Fruit fly (Drosophila melanogaster) whole organism, embryonic: ENCODE data around the gene Best3.

Experiments used
- BtbVII ChIP-seq: fragments of 200-800 bp; sonication (Bioruptor generic); optimal IDR thresholded peaks from 3 replicates; lab custom pipeline; 2017; ENCODE audit warnings: missing biosample characterization, mild to moderate bottlenecking, missing genetic modification characterization
- CG10654 ChIP-seq: fragments of 200-800 bp; sonication (Bioruptor generic); optimal IDR thresholded peaks from 2 replicates; lab custom pipeline; 2016; ENCODE audit warnings: missing biosample characterization, missing genetic modification characterization
- CG10959 ChIP-seq: fragments of 200-800 bp; sonication (Bioruptor generic); IDR thresholded peaks from 2 replicates; pipeline ENCODE4 v1.3.6; 2022; ENCODE audit warnings: missing biosample characterization, missing genetic modification characterization
- CG13894 ChIP-seq: fragments of 200-800 bp; sonication (Bioruptor generic); optimal IDR thresholded peaks from 3 replicates; lab custom pipeline; 2018; ENCODE audit warnings: missing biosample characterization, mild to moderate bottlenecking, missing genetic modification characterization, moderate library complexity
- CG1647 ChIP-seq: fragments of 200-800 bp; sonication (Bioruptor generic); optimal IDR thresholded peaks from 3 replicates; lab custom pipeline; 2016; ENCODE audit warnings: missing biosample characterization, missing genetic modification characterization
- CG16779 ChIP-seq: fragments of 200-800 bp; sonication (Bioruptor generic); IDR thresholded peaks from 2 replicates; pipeline ENCODE4 v1.3.6; 2022; ENCODE audit warnings: missing biosample characterization, missing genetic modification characterization
- CG17186 ChIP-seq: fragments of 200-800 bp; sonication (Bioruptor generic); optimal IDR thresholded peaks from 3 replicates; lab custom pipeline; 2017; ENCODE audit warnings: missing biosample characterization, missing genetic modification reagents, missing genetic modification characterization
- CG18262 ChIP-seq: fragments of 200-800 bp; optimal IDR thresholded peaks from 3 replicates; lab custom pipeline; 2019; ENCODE audit warnings: missing biosample characterization, mild to moderate bottlenecking, missing genetic modification characterization, moderate library complexity
- CG2889 ChIP-seq: fragments of 200-800 bp; sonication (Bioruptor generic); IDR thresholded peaks from 3 replicates; pipeline ENCODE4 v1.3.6; 2022; ENCODE audit warnings: missing biosample characterization, missing genetic modification characterization
- CG30020 ChIP-seq: fragments of 200-800 bp; optimal IDR thresholded peaks from 2 replicates; lab custom pipeline; 2019; ENCODE audit warnings: missing biosample characterization, mild to moderate bottlenecking, missing genetic modification characterization, moderate library complexity
- CG31388 ChIP-seq: fragments of 200-800 bp; sonication (Bioruptor generic); optimal IDR thresholded peaks from 2 replicates; lab custom pipeline; 2016; ENCODE audit warnings: missing biosample characterization, missing genetic modification characterization
- CG4820 ChIP-seq: fragments of 200-800 bp; sonication (Bioruptor generic); optimal IDR thresholded peaks from 3 replicates; lab custom pipeline; 2016; ENCODE audit warnings: missing biosample characterization, missing genetic modification characterization
- CG6689 ChIP-seq: fragments of 200-800 bp; sonication (Bioruptor generic); IDR thresholded peaks from 2 replicates; pipeline ENCODE4 v1.3.6; 2022; ENCODE audit warnings: missing biosample characterization, missing genetic modification characterization
- CG7271 ChIP-seq: fragments of 200-800 bp; sonication (Bioruptor generic); optimal IDR thresholded peaks from 2 replicates; lab custom pipeline; 2018; ENCODE audit warnings: missing biosample characterization, mild to moderate bottlenecking, missing genetic modification characterization, moderate library complexity
- CG7556 ChIP-seq: fragments of 200-800 bp; sonication (Bioruptor generic); optimal IDR thresholded peaks from 2 replicates; lab custom pipeline; 2017; ENCODE audit warnings: missing biosample characterization, mild to moderate bottlenecking, missing genetic modification characterization
- CG8290 ChIP-seq, 3 experiments: fragments of 200-800 bp; sonication (Bioruptor generic); optimal IDR thresholded peaks; 2 replicates each; lab custom pipeline; 2016 to 2019; ENCODE audit warnings: missing biosample characterization in 3 of 3, missing genetic modification characterization in 3 of 3, mild to moderate bottlenecking in 2 of 3, moderate library complexity in 1 of 3
- CG9932 ChIP-seq: fragments of 200-800 bp; sonication (Bioruptor generic); IDR thresholded peaks from 2 replicates; pipeline ENCODE4 v1.3.6; 2022; ENCODE audit warnings: missing biosample characterization, missing genetic modification characterization
- CkIIα-i1 ChIP-seq: fragments of 200-800 bp; sonication (Bioruptor generic); IDR thresholded peaks from 2 replicates; pipeline ENCODE4 v1.3.6; 2022; ENCODE audit warnings: missing biosample characterization, missing genetic modification characterization
- Deaf1 ChIP-seq: fragments of 200-800 bp; optimal IDR thresholded peaks from 3 replicates; lab custom pipeline; 2019; ENCODE audit warnings: missing biosample characterization, mild to moderate bottlenecking, missing genetic modification characterization, moderate library complexity
- Dp ChIP-seq: fragments of 200-800 bp; sonication (Bioruptor generic); optimal IDR thresholded peaks from 2 replicates; lab custom pipeline; 2018; ENCODE audit warnings: missing biosample characterization, mild to moderate bottlenecking, missing genetic modification characterization, moderate library complexity
- ERR ChIP-seq: fragments of 200-800 bp; sonication (Bioruptor generic); optimal IDR thresholded peaks from 2 replicates; lab custom pipeline; 2016; ENCODE audit warnings: missing biosample characterization, missing genetic modification characterization
- HHEX ChIP-seq: fragments of 200-800 bp; sonication (Bioruptor generic); optimal IDR thresholded peaks from 3 replicates; lab custom pipeline; 2017; ENCODE audit warnings: missing biosample characterization, mild to moderate bottlenecking, missing genetic modification characterization, missing genetic modification reagents
- NK7.1 ChIP-seq: fragments of 200-800 bp; sonication (Bioruptor generic); optimal IDR thresholded peaks from 3 replicates; lab custom pipeline; 2016; ENCODE audit warnings: missing biosample characterization, missing genetic modification characterization
- Nf-YB ChIP-seq: fragments of 200-800 bp; sonication (Bioruptor generic); optimal IDR thresholded peaks from 3 replicates; lab custom pipeline; 2019; ENCODE audit warnings: missing biosample characterization, mild to moderate bottlenecking, missing genetic modification characterization, moderate library complexity
- Pdp1 ChIP-seq, 2 experiments: fragments of 200-800 bp; sonication (Bioruptor generic); optimal IDR thresholded peaks; 3 replicates each; lab custom pipeline; 2016; ENCODE audit warnings: missing biosample characterization in 2 of 2, missing genetic modification characterization in 2 of 2, mild to moderate bottlenecking in 1 of 2, moderate library complexity in 1 of 2
- ara ChIP-seq: fragments of 200-800 bp; sonication (Bioruptor generic); IDR thresholded peaks from 2 replicates; pipeline ENCODE4 v1.3.6; 2022; ENCODE audit warnings: missing biosample characterization, missing genetic modification characterization
- caup ChIP-seq: fragments of 200-800 bp; sonication (Bioruptor generic); optimal IDR thresholded peaks from 3 replicates; lab custom pipeline; 2017; ENCODE audit warnings: missing biosample characterization, mild to moderate bottlenecking, missing genetic modification characterization, moderate library complexity; ENCODE audit not compliant: severe bottlenecking
- chn ChIP-seq: fragments of 200-800 bp; sonication (Bioruptor generic); optimal IDR thresholded peaks from 2 replicates; lab custom pipeline; 2016; ENCODE audit warnings: missing biosample characterization, missing genetic modification characterization
- ci ChIP-seq: fragments of 200-800 bp; sonication (Bioruptor generic); IDR thresholded peaks from 3 replicates; pipeline ENCODE4 v1.3.6; 2022; ENCODE audit warnings: missing biosample characterization, missing genetic modification characterization
- cwo ChIP-seq: fragments of 200-800 bp; sonication (Bioruptor generic); optimal IDR thresholded peaks from 3 replicates; lab custom pipeline; 2017; ENCODE audit warnings: missing biosample characterization, missing genetic modification characterization, mild to moderate bottlenecking, moderate library complexity, missing genetic modification reagents
- fd3F ChIP-seq: fragments of 200-800 bp; sonication (Bioruptor generic); optimal IDR thresholded peaks from 2 replicates; lab custom pipeline; 2018; ENCODE audit warnings: missing biosample characterization, mild to moderate bottlenecking, missing genetic modification characterization, moderate library complexity
- gcm ChIP-seq: fragments of 200-800 bp; sonication (Bioruptor generic); optimal IDR thresholded peaks from 2 replicates; lab custom pipeline; 2019; ENCODE audit warnings: missing biosample characterization, mild to moderate bottlenecking, missing genetic modification characterization, moderate library complexity
- grn ChIP-seq: fragments of 200-800 bp; sonication (Bioruptor generic); optimal IDR thresholded peaks from 3 replicates; lab custom pipeline; 2017; ENCODE audit warnings: missing biosample characterization, missing genetic modification characterization
- kah ChIP-seq: fragments of 200-800 bp; sonication (Bioruptor generic); optimal IDR thresholded peaks from 2 replicates; lab custom pipeline; 2018; ENCODE audit warnings: missing biosample characterization, mild to moderate bottlenecking, missing genetic modification characterization
- lmd ChIP-seq: fragments of 200-800 bp; sonication (Bioruptor generic); IDR thresholded peaks from 2 replicates; pipeline ENCODE4 v1.3.6; 2022; ENCODE audit warnings: missing biosample characterization, missing genetic modification characterization
- lov ChIP-seq, 2 experiments: fragments of 200-800 bp in 1 of 2; fragments of >200 bp in 1 of 2; sonication (Bioruptor generic) in 1 of 2; IDR thresholded peaks in 1 of 2; optimal IDR thresholded peaks in 1 of 2; 2 replicates in 1 of 2; 3 replicates in 1 of 2; pipeline versions ENCODE4 v1.3.6 to Lab custom; 2017 to 2022; ENCODE audit warnings: missing biosample characterization in 1 of 2, missing genetic modification characterization in 1 of 2
- peb ChIP-seq: fragments of 200-800 bp; sonication (Bioruptor generic); IDR thresholded peaks from 2 replicates; pipeline ENCODE4 v1.3.6; 2022; ENCODE audit warnings: missing biosample characterization, missing genetic modification characterization
- ro ChIP-seq: fragments of 200-800 bp; sonication (Bioruptor generic); IDR thresholded peaks from 2 replicates; pipeline ENCODE4 v1.3.6; 2022; ENCODE audit warnings: missing biosample characterization, missing genetic modification characterization
- scrt ChIP-seq: fragments of 200-800 bp; sonication (Bioruptor generic); optimal IDR thresholded peaks from 2 replicates; lab custom pipeline; 2018; ENCODE audit warnings: missing biosample characterization, mild to moderate bottlenecking, missing genetic modification characterization, moderate library complexity
- sens-2 ChIP-seq: fragments of 200-800 bp; sonication (Bioruptor generic); IDR thresholded peaks from 2 replicates; pipeline ENCODE4 v1.3.6; 2022; ENCODE audit warnings: missing biosample characterization, missing genetic modification characterization
- sob ChIP-seq: fragments of 200-800 bp; sonication (Bioruptor generic); IDR thresholded peaks from 2 replicates; pipeline ENCODE4 v1.3.6; 2022; ENCODE audit warnings: missing biosample characterization, missing genetic modification characterization
- sqz ChIP-seq: fragments of 200-800 bp; sonication (Bioruptor generic); optimal IDR thresholded peaks from 3 replicates; lab custom pipeline; 2018; ENCODE audit warnings: missing biosample characterization, mild to moderate bottlenecking, missing genetic modification characterization
- tll ChIP-seq, 2 experiments: fragments of 200-800 bp in 1 of 2; fragments of >200 bp in 1 of 2; sonication (Bioruptor generic) in 1 of 2; optimal IDR thresholded peaks; 2 replicates each; lab custom pipeline; 2017 to 2019; ENCODE audit warnings: missing biosample characterization in 2 of 2, missing genetic modification characterization in 2 of 2, mild to moderate bottlenecking in 1 of 2, moderate library complexity in 1 of 2
- unpg ChIP-seq: fragments of 200-800 bp; sonication (Bioruptor generic); optimal IDR thresholded peaks from 3 replicates; lab custom pipeline; 2018; ENCODE audit warnings: missing biosample characterization, mild to moderate bottlenecking, missing genetic modification characterization, moderate library complexity
- vnd ChIP-seq: fragments of 200-800 bp; sonication (Bioruptor generic); IDR thresholded peaks from 3 replicates; pipeline ENCODE4 v1.3.6; 2022; ENCODE audit warnings: missing biosample characterization, missing genetic modification characterization; ENCODE audit not compliant: partially characterized antibody
- wdn ChIP-seq: fragments of 200-800 bp; sonication (Bioruptor generic); IDR thresholded peaks from 2 replicates; pipeline ENCODE4 v1.3.6; 2022; ENCODE audit warnings: missing biosample characterization, missing genetic modification characterization
- zen ChIP-seq: fragments of 200-800 bp; sonication (Bioruptor generic); optimal IDR thresholded peaks from 3 replicates; lab custom pipeline; 2018; ENCODE audit warnings: missing biosample characterization, mild to moderate bottlenecking, missing genetic modification characterization, moderate library complexity

Best3 gene

DNA sequence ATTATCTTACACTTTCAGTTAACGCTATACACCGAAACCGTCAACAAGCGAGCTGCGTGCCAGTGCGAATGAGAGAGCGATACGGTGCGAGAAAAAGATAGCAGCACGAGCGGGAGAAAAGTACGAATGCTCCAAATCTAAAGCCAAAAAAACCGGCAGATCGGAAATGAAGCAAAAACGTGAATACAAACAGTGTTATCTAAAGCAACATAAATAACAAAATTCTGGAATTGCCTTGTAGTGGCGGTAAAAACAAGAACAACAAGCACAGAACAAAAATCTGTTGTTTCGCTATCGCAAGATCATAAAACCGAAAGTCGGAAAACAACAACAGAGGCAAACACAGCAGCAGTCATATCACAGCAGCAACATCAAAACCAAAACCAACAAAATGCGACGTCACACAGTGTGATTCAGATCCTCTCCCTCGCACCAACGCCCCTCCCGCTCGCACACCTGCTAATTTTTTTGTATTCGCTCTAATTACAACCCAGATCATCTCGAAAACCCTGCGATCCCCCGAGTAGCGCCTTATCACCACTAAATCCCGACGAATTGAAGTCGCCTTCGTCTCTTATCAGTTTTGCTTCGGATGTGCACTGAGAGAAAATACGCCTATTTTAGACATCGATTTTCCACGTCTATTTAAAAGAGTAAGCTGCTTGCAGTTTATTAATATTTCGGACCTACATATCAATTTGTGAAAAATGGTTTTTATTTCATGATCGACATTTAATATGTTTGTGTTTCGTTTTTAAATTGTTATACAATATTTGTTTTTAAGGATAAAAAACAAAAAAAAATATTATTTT, 1.8 kb upstream of the Best3 start, which contains the start of gene CG7255 (continued):
- TF ChIP-seq lov (optimal IDR thresholded peaks at IDR 0.05; lab: Kevin White, UChicago) (no peak), lov (GFP tag; IDR thresholded peaks at IDR 0.05; lab: Robert Waterston, UW) (0 out of 3 replicates have a peak, but pooled peaks have one; percentile 4), Nf-YB (no peak), gcm (GFP tag; lab: Kevin White, UChicago) (no peak), CG2889 (GFP tag; lab: Robert Waterston, UW) (0 out of 3 replicates have a peak, but pooled peaks have one; percentile 6), Deaf1 (peak; percentile 82), zen (tag; lab: Kevin White, UChicago) (no peak), cwo (GFP tag; lab: Kevin White, UChicago) (peak; percentile 89), lmd (peak; percentile 23; the same call in 1 of the 2 replicates), ci (GFP tag; lab: Robert Waterston, UW) (peak; percentile 13; the same call in 1 of the 3 replicates), CG9932 (GFP tag; lab: Robert Waterston, UW) (0 out of 2 replicates have a peak, but pooled peaks have one; percentile 30), CG10654 (GFP tag; lab: Kevin White, UChicago) (no peak), CG17186 (GFP tag; lab: Kevin White, UChicago) (no peak), CG18262 (tag; lab: Kevin White, UChicago) (no peak), scrt (GFP tag; lab: Kevin White, UChicago) (no peak), NK7.1 (GFP tag; lab: Kevin White, UChicago) (no peak), ro (GFP tag; lab: Robert Waterston, UW) (no peak), grn (GFP tag; lab: Kevin White, UChicago) (peak; percentile 82), sob (no peak), CG16779 (GFP tag; lab: Robert Waterston, UW) (no peak), Dp (GFP tag; lab: Kevin White, UChicago) (no peak), ara (GFP tag; lab: Robert Waterston, UW) (peak; percentile 39; the same call in 1 of the 2 replicates), vnd (GFP tag; lab: Robert Waterston, UW) (no peak), kah (no peak), Pdp1 (GFP tag; optimal IDR thresholded peaks at IDR 0.05; lab: Kevin White, UChicago) (no peak), peb (peak; percentile 12; the same call in 1 of the 2 replicates), tll (GFP tag; optimal IDR thresholded peaks at IDR 0.05; lab: Kevin White, UChicago) (peak in 1 of 2 experiments; percentile 46), CG10959 (GFP tag; lab: Robert Waterston, UW) (no peak), wdn (GFP tag; lab: Robert Waterston, UW) (no peak), CG1647 (GFP tag; lab: Kevin White, UChicago) (no peak), BtbVII (GFP tag; lab: Kevin White, UChicago) (peak; percentile 12), CG7556 (GFP tag; lab: Kevin White, UChicago) (peak; percentile 31), CG8290 (GFP tag; optimal IDR thresholded peaks at IDR 0.05; lab: Kevin White, UChicago) (no peak), CG8290 (tag; optimal IDR thresholded peaks at IDR 0.05; lab: Kevin White, UChicago) (no peak), CG7271 (no peak), CG13894 (tag; lab: Kevin White, UChicago) (peak; percentile 46), caup (peak; percentile 17), unpg (GFP tag; lab: Kevin White, UChicago) (no peak), chn (GFP tag; lab: Kevin White, UChicago) (peak; percentile 15), CG6689 (GFP tag; lab: Robert Waterston, UW) (no peak), CG30020 (tag; lab: Kevin White, UChicago) (no peak), CkIIα-i1 (GFP tag; lab: Robert Waterston, UW) (no peak), CG31388 (GFP tag; lab: Kevin White, UChicago) (no peak), fd3F (no peak), sqz (peak; percentile 44), sens-2 (GFP tag; lab: Robert Waterston, UW) (no peak), HHEX (GFP tag; lab: Kevin White, UChicago) (peak; percentile 2), ERR (no peak), CG4820 (GFP tag; lab: Kevin White, UChicago) (no peak)
